Fruit fly (Drosophila melanogaster): ENCODE results near the gene D2hgdh.

- TF ChIP-seq tj (GFP tag; optimal IDR thresholded peaks at IDR 0.05) (no peak), cic (GFP tag; optimal IDR thresholded peaks at IDR 0.05) (no peak), CG12768 (GFP tag; optimal IDR thresholded peaks at IDR 0.05) (no peak), pad (GFP tag; optimal IDR thresholded peaks at IDR 0.05) (no peak), toe (GFP tag; optimal IDR thresholded peaks at IDR 0.05) (no peak), Mnt (GFP tag; optimal IDR thresholded peaks at IDR 0.05) (no peak), CG11617 (GFP tag; optimal IDR thresholded peaks at IDR 0.05) (no peak), Clk (GFP tag; optimal IDR thresholded peaks at IDR 0.05) (no peak), cnc (optimal IDR thresholded peaks at IDR 0.05) (no peak)
These were observed 7.4 kb downstream of the D2hgdh start for dm6 chrX:2148671-2149070.
